Worm (Caenorhabditis elegans) whole organism, L4 larva: ENCODE measurements around the gene C02B8.12.

Experiments used
- D1046.2 ChIP-seq: fragments of 200-800 bp; sonication (Bioruptor generic); IDR thresholded peaks from 2 replicates; pipeline ENCODE4 v1.3.6; 2022; ENCODE audit warnings: missing genetic modification characterization, missing compliant biosample characterization
- F37D6.2 ChIP-seq: sonication (generic microtip); optimal IDR thresholded peaks from 2 replicates; lab custom pipeline; 2016; ENCODE audit warnings: mild to moderate bottlenecking, missing genetic modification characterization, missing compliant biosample characterization
- F44E2.7 ChIP-seq: fragments of 200-800 bp; sonication (Bioruptor generic); IDR thresholded peaks from 2 replicates; pipeline ENCODE4 v2.1.2; 2022; ENCODE audit warnings: missing genetic modification characterization, missing compliant biosample characterization
- T26A8.4 ChIP-seq: fragments of 200-800 bp; sonication (Bioruptor generic); IDR thresholded peaks from 2 replicates; pipeline ENCODE4 v1.3.6; 2022; ENCODE audit warnings: missing genetic modification characterization, missing compliant biosample characterization
- Y5F2A.4 ChIP-seq: fragments of 200-800 bp; sonication (Bioruptor generic); optimal IDR thresholded peaks from 2 replicates; lab custom pipeline; 2018; ENCODE audit warnings: mild to moderate bottlenecking, missing genetic modification characterization, missing compliant biosample characterization
- ZK546.5 ChIP-seq, 2 experiments: sonication (generic microtip); optimal IDR thresholded peaks; 2 replicates each; lab custom pipeline; 2017; ENCODE audit warnings: missing biosample characterization in 2 of 2, missing genetic modification characterization in 2 of 2
- ceh-44 ChIP-seq: fragments of 200-800 bp; sonication (Bioruptor generic); IDR thresholded peaks from 2 replicates; pipeline ENCODE4 v1.3.6; 2022; ENCODE audit warnings: missing genetic modification reagents, missing genetic modification characterization, missing compliant biosample characterization
- ceh-62 ChIP-seq: sonication (generic microtip); optimal IDR thresholded peaks from 2 replicates; lab custom pipeline; 2017; ENCODE audit warnings: missing biosample characterization, missing genetic modification characterization
- ces-1 ChIP-seq: fragments of 150-350 bp; sonication (generic microtip); optimal IDR thresholded peaks from 4 replicates; lab custom pipeline; 2014; ENCODE audit warnings: missing biosample characterization, missing genetic modification reagents, missing genetic modification characterization
- ctbp-1 ChIP-seq: fragments of 200-800 bp; sonication (Bioruptor generic); IDR thresholded peaks from 2 replicates; pipeline ENCODE4 v1.3.6; 2022; ENCODE audit warnings: missing genetic modification reagents, missing genetic modification characterization, missing compliant biosample characterization
- daf-12 ChIP-seq: fragments of 150-350 bp; optimal IDR thresholded peaks from 2 replicates; lab custom pipeline; 2014; ENCODE audit warnings: missing biosample characterization, missing genetic modification reagents, missing genetic modification characterization
- dmd-9 ChIP-seq: fragments of 200-800 bp; sonication (Bioruptor generic); IDR thresholded peaks from 2 replicates; pipeline ENCODE4 v1.3.6; 2022; ENCODE audit warnings: missing genetic modification reagents, missing genetic modification characterization, missing compliant biosample characterization
- duxl-1 ChIP-seq: sonication (generic microtip); optimal IDR thresholded peaks from 2 replicates; lab custom pipeline; 2016; ENCODE audit warnings: mild to moderate bottlenecking, missing genetic modification characterization, moderate library complexity, missing compliant biosample characterization; ENCODE audit not compliant: poor library complexity
- egl-43 ChIP-seq: fragments of 200-800 bp; sonication (Bioruptor generic); IDR thresholded peaks from 2 replicates; pipeline ENCODE4 v1.3.6; 2022; ENCODE audit warnings: missing genetic modification reagents, missing genetic modification characterization, missing compliant biosample characterization
- fkh-10 ChIP-seq: fragments of 150-350 bp; optimal IDR thresholded peaks from 2 replicates; lab custom pipeline; 2014; ENCODE audit warnings: missing biosample characterization, missing genetic modification reagents, missing genetic modification characterization
- gei-8 ChIP-seq: fragments of 200-800 bp; sonication (Bioruptor generic); optimal IDR thresholded peaks from 2 replicates; lab custom pipeline; 2018; ENCODE audit warnings: mild to moderate bottlenecking, missing genetic modification characterization, missing compliant biosample characterization
- hlh-30 ChIP-seq: sonication (generic microtip); optimal IDR thresholded peaks from 2 replicates; lab custom pipeline; 2017; ENCODE audit warnings: antibody characterized with exemption, mild to moderate bottlenecking, missing genetic modification characterization, missing compliant biosample characterization; ENCODE audit not compliant: insufficient read depth
- lin-39 ChIP-seq: fragments of 150-350 bp; optimal IDR thresholded peaks from 2 replicates; lab custom pipeline; 2014; ENCODE audit warnings: missing biosample characterization, missing genetic modification reagents, missing genetic modification characterization
- lir-3 ChIP-seq: sonication (generic microtip); optimal IDR thresholded peaks from 2 replicates; lab custom pipeline; 2016; ENCODE audit warnings: mild to moderate bottlenecking, missing genetic modification characterization, missing compliant biosample characterization
- madf-9 ChIP-seq: fragments of 200-800 bp; sonication (Bioruptor generic); conservative IDR thresholded peaks from 2 replicates; pipeline ENCODE4 v1.3.6; 2022; ENCODE audit warnings: missing genetic modification reagents, missing genetic modification characterization, missing compliant biosample characterization
- mdl-1 ChIP-seq, 2 experiments: fragments of 150-350 bp in 1 of 2; sonication (generic microtip) in 1 of 2; optimal IDR thresholded peaks; 2 replicates each; lab custom pipeline; 2014 to 2017; ENCODE audit warnings: missing biosample characterization in 2 of 2, missing genetic modification characterization in 2 of 2
- nhr-111 ChIP-seq: fragments of 200-800 bp; sonication (Bioruptor generic); optimal IDR thresholded peaks from 2 replicates; lab custom pipeline; 2018; ENCODE audit warnings: mild to moderate bottlenecking, missing genetic modification characterization, missing compliant biosample characterization
- nhr-42 ChIP-seq: fragments of 200-800 bp; sonication (Bioruptor generic); IDR thresholded peaks from 2 replicates; pipeline ENCODE4 v1.3.6; 2022; ENCODE audit warnings: missing genetic modification characterization, missing compliant biosample characterization
- nhr-48 ChIP-seq: sonication (generic microtip); optimal IDR thresholded peaks from 2 replicates; lab custom pipeline; 2016; ENCODE audit warnings: mild to moderate bottlenecking, missing genetic modification characterization, missing compliant biosample characterization
- nhr-6 ChIP-seq: fragments of 150-350 bp; optimal IDR thresholded peaks from 2 replicates; lab custom pipeline; 2014; ENCODE audit warnings: missing biosample characterization, missing genetic modification characterization
- nhr-76 ChIP-seq: fragments of 150-350 bp; optimal IDR thresholded peaks from 2 replicates; lab custom pipeline; 2014; ENCODE audit warnings: missing biosample characterization, missing genetic modification characterization
- pha-4 ChIP-seq, 2 experiments: fragments of 150-350 bp in 1 of 2; fragments of 200-800 bp in 1 of 2; sonication (Bioruptor generic) in 1 of 2; IDR thresholded peaks in 1 of 2; optimal IDR thresholded peaks in 1 of 2; 2 replicates each; pipeline versions ENCODE4 v1.3.6 to Lab custom; 2014 to 2022; ENCODE audit warnings: missing genetic modification characterization in 2 of 2, missing genetic modification reagents in 2 of 2, missing biosample characterization in 1 of 2, missing compliant biosample characterization in 1 of 2
- php-3 ChIP-seq: fragments of 200-800 bp; sonication (Bioruptor generic); IDR thresholded peaks from 2 replicates; pipeline ENCODE4 v1.3.6; 2022; ENCODE audit warnings: missing genetic modification reagents, missing genetic modification characterization, missing compliant biosample characterization
- pqm-1 ChIP-seq: sonication (generic microtip); optimal IDR thresholded peaks from 2 replicates; lab custom pipeline; 2017; ENCODE audit warnings: missing biosample characterization, missing genetic modification characterization
- set-16 ChIP-seq: fragments of 200-800 bp; sonication (Bioruptor generic); IDR thresholded peaks from 2 replicates; pipeline ENCODE4 v1.3.6; 2022; ENCODE audit warnings: missing genetic modification reagents, missing genetic modification characterization, missing compliant biosample characterization
- snpc-1.2 ChIP-seq: fragments of 200-800 bp; sonication (Bioruptor generic); IDR thresholded peaks from 2 replicates; pipeline ENCODE4 v1.3.6; 2022; ENCODE audit warnings: missing genetic modification reagents, missing genetic modification characterization, missing compliant biosample characterization
- spr-1 ChIP-seq: sonication (generic microtip); optimal IDR thresholded peaks from 2 replicates; lab custom pipeline; 2016; ENCODE audit warnings: mild to moderate bottlenecking, missing genetic modification characterization, missing compliant biosample characterization
- unc-62 ChIP-seq, 3 experiments: fragments of 150-350 bp in 1 of 3; sonication (generic microtip); optimal IDR thresholded peaks in 2 of 3; peaks in 1 of 3; 1 replicate in 1 of 3; 2 replicates in 2 of 3; lab custom pipeline; 2014 to 2017; ENCODE audit warnings: missing biosample characterization in 3 of 3, missing genetic modification characterization in 3 of 3, missing genetic modification reagents in 3 of 3, missing genotype in 1 of 3
- zag-1 ChIP-seq: fragments of 150-350 bp; optimal IDR thresholded peaks from 2 replicates; lab custom pipeline; 2014; ENCODE audit warnings: missing biosample characterization, missing genetic modification characterization
- zip-11 ChIP-seq: fragments of 200-800 bp; sonication (Bioruptor generic); IDR thresholded peaks from 2 replicates; pipeline ENCODE4 v1.3.6; 2022; ENCODE audit warnings: missing genetic modification characterization, missing compliant biosample characterization
- zip-2 ChIP-seq: fragments of 150-350 bp; optimal IDR thresholded peaks from 2 replicates; lab custom pipeline; 2014; ENCODE audit warnings: missing biosample characterization, missing genetic modification characterization

The C02B8.12 gene

DNA sequence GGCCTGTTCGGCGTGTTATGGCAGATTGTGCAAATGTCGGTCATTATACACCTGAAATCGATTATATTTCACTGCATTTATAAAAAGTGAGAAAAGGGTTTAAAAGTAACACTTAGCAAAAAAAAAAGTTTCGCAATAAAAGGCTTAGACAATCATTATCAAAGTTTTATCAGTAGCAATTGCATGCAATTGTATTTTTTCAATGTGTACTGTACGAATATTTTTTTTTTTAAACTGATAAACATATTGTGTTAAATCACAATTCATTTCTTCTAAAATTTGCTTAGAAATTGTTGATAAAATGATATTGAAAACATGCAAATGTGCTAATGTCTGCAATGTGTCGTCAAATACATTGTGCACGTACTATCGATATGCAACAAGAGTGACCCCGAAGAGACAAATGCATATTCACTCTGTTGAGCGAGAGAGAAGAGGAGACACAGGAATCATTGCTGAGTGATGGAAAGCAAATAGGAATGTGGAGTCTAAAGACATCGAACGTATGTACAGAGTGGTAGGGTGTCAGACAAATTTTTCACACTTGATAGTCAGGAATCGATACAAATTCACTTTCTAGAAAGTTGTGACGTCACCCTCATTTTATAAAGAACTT lies 13.2 kb upstream of the C02B8.12 start, which contains the start of gene C02B8.6 (continued):
- TF ChIP-seq nhr-76 (tag; lab: Kevin White, UChicago) = no peak
- no peak for TF ChIP-seq gei-8 (GFP tag; lab: Kevin White, UChicago)
- TF ChIP-seq mdl-1 (tag; optimal IDR thresholded peaks at IDR 0.05; lab: Kevin White, UChicago) = no peak
- TF ChIP-seq hlh-30 (tag; lab: Kevin White, UChicago) = no peak
- no peak for TF ChIP-seq T26A8.4 (GFP tag; lab: Robert Waterston, UW)
- TF ChIP-seq nhr-48 = no peak
- TF ChIP-seq zip-11 (GFP tag; lab: Robert Waterston, UW) = no peak
- no peak for TF ChIP-seq nhr-111 (GFP tag; lab: Kevin White, UChicago)
- TF ChIP-seq dmd-9 (GFP tag; lab: Robert Waterston, UW) = no peak
- TF ChIP-seq ceh-44 (GFP tag; lab: Robert Waterston, UW) = no peak
- TF ChIP-seq egl-43 = no peak
- TF ChIP-seq duxl-1 (tag; lab: Kevin White, UChicago) = peak; percentile 11
- TF ChIP-seq daf-12 (tag; lab: Kevin White, UChicago) = no peak
- TF ChIP-seq fkh-10 (GFP tag; lab: Kevin White, UChicago) = no peak
- TF ChIP-seq ZK546.5 (tag; optimal IDR thresholded peaks at IDR 0.05; lab: Kevin White, UChicago) = no peak
- TF ChIP-seq F44E2.7 (GFP tag; lab: Robert Waterston, UW) = no peak
- no peak for TF ChIP-seq F37D6.2 (tag; lab: Kevin White, UChicago)
- TF ChIP-seq, all 104 proteins: peak for 16

DNA sequence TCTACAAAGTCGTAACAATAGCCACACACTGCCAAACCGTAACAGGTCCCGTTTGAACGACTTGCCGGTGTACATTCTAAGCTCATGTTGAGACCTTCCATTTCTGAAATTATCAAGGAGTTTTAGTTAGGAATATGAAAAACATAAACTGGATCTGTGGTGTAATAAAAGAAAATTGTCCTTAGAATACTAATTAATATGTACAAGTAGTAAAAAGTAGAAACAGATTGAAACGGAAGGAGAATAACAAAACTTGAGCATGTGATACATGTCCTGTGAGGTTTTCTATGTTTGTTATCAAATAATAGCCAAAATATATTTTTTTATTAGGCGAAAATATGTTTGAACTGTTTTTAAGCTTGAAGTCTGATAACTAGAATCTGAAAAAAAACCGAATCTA lies 6.4 kb upstream of the C02B8.12 start, which contains the start of gene frpr-1:
TSS of gene frpr-1 (minus strand) at position 101 of the 400 bp plus-strand sequence.
- TF ChIP-seq unc-62 (GFP tag; optimal IDR thresholded peaks at IDR 0.05 in 1 of 2; lab: Kevin White, UChicago) = peak in 1 of 2 experiments; percentile 38
- no peak for TF ChIP-seq unc-62 (tag; optimal IDR thresholded peaks at IDR 0.05; lab: Kevin White, UChicago)
- no peak for TF ChIP-seq lin-39 (tag; lab: Kevin White, UChicago)
- no peak for TF ChIP-seq snpc-1.2 (GFP tag; lab: Robert Waterston, UW)

DNA sequence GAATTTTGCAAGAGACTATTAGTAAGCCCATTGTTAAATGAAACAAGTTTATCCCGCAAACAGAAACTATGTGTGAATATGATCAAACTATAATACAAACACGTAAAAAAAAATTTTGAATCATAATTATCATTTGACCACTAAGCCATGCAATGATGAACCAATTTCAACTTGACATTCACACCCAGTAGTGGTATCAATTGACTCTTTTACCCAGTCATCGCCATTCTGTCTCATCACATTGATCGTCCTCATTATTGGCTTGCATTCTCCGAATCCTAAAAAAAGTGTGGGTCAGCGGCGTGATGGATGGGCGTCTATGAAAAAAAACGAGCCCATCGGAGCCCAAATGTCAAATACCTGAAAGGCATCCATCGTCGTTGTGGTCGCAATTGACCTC lies 2.9 kb downstream of the C02B8.12 start:
- TF ChIP-seq nhr-42 (GFP tag; lab: Robert Waterston, UW) (no peak), unc-62 (GFP tag; optimal IDR thresholded peaks at IDR 0.05 in 1 of 2; lab: Kevin White, UChicago) (peak in 1 of 2 experiments; percentile 94), unc-62 (tag; optimal IDR thresholded peaks at IDR 0.05; lab: Kevin White, UChicago) (no peak)
- TF ChIP-seq, all 104 proteins: peak for 1

DNA sequence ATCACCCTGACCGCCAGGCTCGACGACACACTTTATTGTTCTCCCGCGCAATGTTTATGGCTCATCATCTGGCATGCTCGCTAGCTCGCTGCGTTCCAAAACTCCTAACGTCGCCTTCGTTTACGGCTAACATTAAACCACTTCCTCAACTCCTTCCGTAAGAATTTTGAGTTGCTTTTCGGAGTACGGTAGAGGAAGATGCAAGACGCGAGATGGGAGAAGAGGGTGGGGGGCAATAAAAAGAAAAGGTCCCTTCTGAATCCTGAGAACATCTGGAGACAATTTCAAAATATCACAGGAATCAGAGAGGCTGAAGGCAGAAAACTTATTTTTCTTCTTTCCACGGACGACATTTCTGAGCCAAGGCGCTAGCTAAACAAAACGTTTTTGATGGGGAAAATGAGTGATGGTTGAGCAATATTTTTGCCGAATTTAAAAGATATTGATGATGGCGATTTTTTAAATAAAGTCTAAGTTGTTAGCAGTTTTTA lies 5.3 kb downstream of the C02B8.12 start:
- TF ChIP-seq ceh-44 (GFP tag; lab: Robert Waterston, UW) = no peak
- no peak for TF ChIP-seq lir-3
- TF ChIP-seq unc-62 (GFP tag; optimal IDR thresholded peaks at IDR 0.05 in 1 of 2; lab: Kevin White, UChicago) = peak in 1 of 2 experiments; percentile 34
- TF ChIP-seq unc-62 (tag; optimal IDR thresholded peaks at IDR 0.05; lab: Kevin White, UChicago) = no peak

DNA sequence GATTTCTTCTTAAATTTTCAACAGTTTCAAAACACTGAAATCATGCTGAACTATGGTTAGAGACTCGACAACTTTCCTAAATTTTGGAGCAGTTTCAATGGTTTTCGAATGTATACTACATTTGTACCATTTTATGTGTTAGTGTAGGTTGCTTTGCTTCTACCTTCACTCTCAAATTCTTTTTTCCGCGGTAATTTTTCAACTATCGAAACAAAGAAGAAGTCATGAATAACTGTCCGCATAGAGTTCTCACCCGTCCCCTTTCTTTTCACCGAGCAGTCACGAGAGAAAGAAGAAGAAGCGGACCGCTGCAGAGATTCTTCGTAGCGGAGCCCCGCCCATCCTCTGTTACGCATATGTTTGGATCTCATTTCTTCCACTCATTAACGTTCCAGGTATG lies 7.0 kb downstream of the C02B8.12 start, which contains the start of gene hlh-8:
TSS of gene hlh-8 (plus strand) at position 301 of the 400 bp plus-strand sequence.
- TF ChIP-seq Y5F2A.4 (GFP tag; lab: Kevin White, UChicago) = no peak
- TF ChIP-seq madf-9 (GFP tag; lab: Robert Waterston, UW) = no peak
- TF ChIP-seq php-3 (GFP tag; lab: Robert Waterston, UW) = no peak
- no peak for TF ChIP-seq ctbp-1 (GFP tag; lab: Robert Waterston, UW)
- no peak for TF ChIP-seq nhr-6
- TF ChIP-seq set-16 = no peak
- TF ChIP-seq pqm-1 = no peak
- TF ChIP-seq ces-1 (GFP tag; lab: Kevin White, UChicago) = no peak
- TF ChIP-seq zip-2 (tag; lab: Kevin White, UChicago) = no peak
- no peak for TF ChIP-seq ceh-62 (tag; lab: Kevin White, UChicago)
- no peak for TF ChIP-seq zag-1
- no peak for TF ChIP-seq spr-1 (tag; lab: Kevin White, UChicago)
- no peak for TF ChIP-seq lin-39 (tag; lab: Kevin White, UChicago)
- TF ChIP-seq pha-4 (GFP tag; IDR thresholded peaks at IDR 0.05; lab: Robert Waterston, UW) = no peak
- no peak for TF ChIP-seq pha-4 (tag; optimal IDR thresholded peaks at IDR 0.05; lab: Kevin White, UChicago)
- no peak for TF ChIP-seq egl-43
- no peak for TF ChIP-seq snpc-1.2 (GFP tag; lab: Robert Waterston, UW)
- no peak for TF ChIP-seq hlh-30 (tag; lab: Kevin White, UChicago)
- TF ChIP-seq D1046.2 = no peak
